Fruit fly (Drosophila melanogaster) whole organism, wandering third instar larva: Measurements from ENCODE around the gene NP15.6.

Experiments used
- Dfd ChIP-seq: fragments of >200 bp; optimal IDR thresholded peaks from 2 replicates; lab custom pipeline; 2017; ENCODE audit warnings: missing biosample characterization, missing genetic modification characterization
- GATAd ChIP-seq: sonication (Bioruptor generic); optimal IDR thresholded peaks from 2 replicates; lab custom pipeline; 2016; ENCODE audit warnings: missing biosample characterization, missing genetic modification characterization
- Jra ChIP-seq: sonication (Bioruptor generic); optimal IDR thresholded peaks from 2 replicates; lab custom pipeline; 2016; ENCODE audit warnings: missing biosample characterization, missing genetic modification characterization
- OdsH ChIP-seq: fragments of 200-800 bp; sonication (Bioruptor generic); optimal IDR thresholded peaks from 2 replicates; lab custom pipeline; 2016; ENCODE audit warnings: missing biosample characterization, mild to moderate bottlenecking, missing genetic modification characterization
- Sp1 ChIP-seq: fragments of 200-800 bp; sonication (Bioruptor generic); optimal IDR thresholded peaks from 3 replicates; lab custom pipeline; 2019; ENCODE audit warnings: missing biosample characterization, mild to moderate bottlenecking, missing genetic modification characterization, moderate library complexity
- Vsx2 ChIP-seq: fragments of 200-300, 225-300 bp; sonication (Bioruptor generic); optimal IDR thresholded peaks from 2 replicates; lab custom pipeline; 2018; ENCODE audit warnings: missing biosample characterization, missing genetic modification characterization; ENCODE audit not compliant: partially characterized antibody
- ey ChIP-seq: fragments of 200-800 bp; sonication (Bioruptor generic); optimal IDR thresholded peaks from 2 replicates; lab custom pipeline; 2016; ENCODE audit warnings: missing biosample characterization, missing genetic modification characterization
- h ChIP-seq: fragments of 200-800 bp; sonication (Bioruptor generic); optimal IDR thresholded peaks from 3 replicates; lab custom pipeline; 2016; ENCODE audit warnings: missing biosample characterization, mild to moderate bottlenecking, missing genetic modification characterization
- psq ChIP-seq: fragments of 200-800 bp; sonication (Bioruptor generic); optimal IDR thresholded peaks from 3 replicates; lab custom pipeline; 2017; ENCODE audit warnings: missing biosample characterization, mild to moderate bottlenecking, missing genetic modification characterization, moderate library complexity
- rgr ChIP-seq: fragments of 200-800 bp; sonication (Bioruptor generic); optimal IDR thresholded peaks from 3 replicates; lab custom pipeline; 2016; ENCODE audit warnings: missing biosample characterization, mild to moderate bottlenecking, missing genetic modification characterization
- usp ChIP-seq: fragments of >200 bp; optimal IDR thresholded peaks from 2 replicates; lab custom pipeline; 2017; ENCODE audit warnings: missing biosample characterization, missing genetic modification characterization

DNA sequence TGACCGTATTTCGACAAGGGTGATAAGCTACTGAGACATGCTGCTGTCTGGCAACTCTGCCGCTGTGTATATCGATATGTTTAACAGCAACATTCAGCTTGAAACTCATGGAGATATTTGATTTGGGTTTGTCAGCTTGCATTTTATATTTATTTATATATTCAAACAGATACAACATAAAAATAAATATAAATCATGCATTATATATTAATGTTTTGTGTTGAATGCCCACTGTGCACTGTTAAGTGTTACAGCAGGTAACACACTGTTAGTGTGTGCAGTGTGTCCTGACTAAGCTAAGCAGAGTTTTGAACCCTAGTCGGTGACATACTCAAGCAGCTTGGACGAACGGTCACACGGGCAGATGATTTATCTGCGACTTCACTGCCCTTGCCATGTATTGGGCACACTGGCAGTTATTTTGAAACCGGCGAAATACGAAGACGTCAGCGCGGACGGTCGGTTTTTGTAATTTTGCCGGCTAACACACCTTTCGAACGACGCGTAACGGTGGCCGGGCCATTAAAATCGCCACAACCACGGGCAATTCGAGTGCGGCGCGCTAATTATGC lies 43.5 kb upstream of the NP15.6 start, which contains the start of the genes snRNP-U1-C and gukh:
- TF ChIP-seq Vsx2 (GFP tag; lab: Kevin White, UChicago) (no peak), Sp1 (GFP tag; lab: Kevin White, UChicago) (peak; percentile 69), psq (peak; percentile 70), h (GFP tag; lab: Kevin White, UChicago) (peak; percentile 70), rgr (peak; percentile 84), GATAd (GFP tag; lab: Kevin White, UChicago) (no peak), ey (GFP tag; lab: Kevin White, UChicago) (peak; percentile 58), usp (GFP tag; lab: Kevin White, UChicago) (no peak), OdsH (GFP tag; lab: Kevin White, UChicago) (peak; percentile 77), Jra (GFP tag; lab: Kevin White, UChicago) (peak; percentile 36), Dfd (no peak)
